Fruit fly (Drosophila melanogaster) whole organism, adult: ENCODE measurements around the gene Atf3.

Source experiments
- CG11617 ChIP-seq: fragments of 200-800 bp; sonication (Bioruptor generic); optimal IDR thresholded peaks from 2 replicates; lab custom pipeline; 2017; ENCODE audit warnings: mild to moderate bottlenecking, missing biosample characterization, missing genetic modification reagents, missing genetic modification characterization
- CG14711 ChIP-seq: fragments of 200-800 bp; sonication (Bioruptor generic); optimal IDR thresholded peaks from 2 replicates; lab custom pipeline; 2018; ENCODE audit warnings: missing biosample characterization, mild to moderate bottlenecking, missing genetic modification characterization, moderate library complexity
- CG33017 ChIP-seq: fragments of 200-800 bp; sonication (Bioruptor generic); optimal IDR thresholded peaks from 2 replicates; lab custom pipeline; 2018; ENCODE audit warnings: missing biosample characterization, mild to moderate bottlenecking, missing genetic modification characterization, moderate library complexity
- CG5204 ChIP-seq: fragments of 200-800 bp; sonication (Bioruptor generic); optimal IDR thresholded peaks from 2 replicates; lab custom pipeline; 2016; ENCODE audit warnings: missing biosample characterization, missing genetic modification characterization
- CG7045 ChIP-seq: fragments of 200-800 bp; sonication (Bioruptor generic); optimal IDR thresholded peaks from 2 replicates; lab custom pipeline; 2017; ENCODE audit warnings: missing biosample characterization, mild to moderate bottlenecking, missing genetic modification characterization
- CG7101 ChIP-seq: fragments of 200-800 bp; sonication (Bioruptor generic); optimal IDR thresholded peaks from 2 replicates; lab custom pipeline; 2018; ENCODE audit warnings: missing biosample characterization, mild to moderate bottlenecking, missing genetic modification characterization, moderate library complexity
- Clk ChIP-seq: fragments of 200-800 bp; sonication (Bioruptor generic); optimal IDR thresholded peaks from 2 replicates; lab custom pipeline; 2017; ENCODE audit warnings: missing biosample characterization, missing genetic modification characterization
- Crg-1 ChIP-seq: fragments of 200-800 bp; sonication (Bioruptor generic); optimal IDR thresholded peaks from 2 replicates; lab custom pipeline; 2016; ENCODE audit warnings: missing biosample characterization, missing genetic modification characterization
- Hr96 ChIP-seq: fragments of 200-800 bp; sonication (Bioruptor generic); optimal IDR thresholded peaks from 2 replicates; lab custom pipeline; 2016; ENCODE audit warnings: missing biosample characterization, missing genetic modification characterization
- bab1 ChIP-seq: fragments of 200-800 bp; sonication (Bioruptor generic); optimal IDR thresholded peaks from 3 replicates; lab custom pipeline; 2019; ENCODE audit warnings: missing biosample characterization, mild to moderate bottlenecking, missing genetic modification characterization, moderate library complexity
- cnc ChIP-seq, 2 experiments: fragments of >200 bp; optimal IDR thresholded peaks; 2 replicates each; lab custom pipeline; 2017
- pad ChIP-seq: fragments of 200-800 bp; sonication (Bioruptor generic); optimal IDR thresholded peaks from 3 replicates; lab custom pipeline; 2017; ENCODE audit warnings: missing biosample characterization, missing genetic modification characterization, mild to moderate bottlenecking, moderate library complexity, missing genetic modification reagents
- tj ChIP-seq: fragments of 200-800 bp; sonication (Bioruptor generic); optimal IDR thresholded peaks from 3 replicates; lab custom pipeline; 2017; ENCODE audit warnings: missing biosample characterization, mild to moderate bottlenecking, missing genetic modification characterization, moderate library complexity
- toe ChIP-seq: fragments of 200-800 bp; sonication (Bioruptor generic); optimal IDR thresholded peaks from 2 replicates; lab custom pipeline; 2016; ENCODE audit warnings: missing biosample characterization, missing genetic modification characterization

Atf3 gene

DNA sequence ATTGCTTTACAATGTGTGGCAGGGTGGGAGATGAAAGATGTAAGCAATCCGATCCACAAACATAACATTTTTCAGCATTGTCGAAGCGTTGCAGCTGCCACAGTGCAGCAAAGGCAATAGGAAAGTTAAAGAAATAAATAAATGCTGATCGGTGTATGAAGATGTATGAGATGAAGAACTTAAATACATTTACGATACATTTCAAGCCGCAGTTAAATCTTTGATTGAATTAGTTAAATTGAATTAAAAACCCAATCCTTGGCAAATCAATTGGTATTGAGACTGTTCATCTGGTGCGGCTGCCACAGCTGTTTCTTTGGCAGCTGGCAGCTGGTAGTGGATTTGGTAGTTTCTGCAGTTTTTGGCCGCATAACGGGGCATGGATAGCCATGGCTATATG, 77.2 kb downstream of the Atf3 start:
- TF ChIP-seq CG11617 (GFP tag; lab: Kevin White, UChicago) (no peak), bab1 (GFP tag; lab: Kevin White, UChicago) (no peak), Clk (GFP tag; lab: Kevin White, UChicago) (no peak), CG5204 (GFP tag; lab: Kevin White, UChicago) (no peak), toe (GFP tag; lab: Kevin White, UChicago) (no peak), Crg-1 (GFP tag; lab: Kevin White, UChicago) (no peak), CG14711 (tag; lab: Kevin White, UChicago) (no peak), pad (GFP tag; lab: Kevin White, UChicago) (no peak), tj (GFP tag; lab: Kevin White, UChicago) (no peak), CG7101 (tag; lab: Kevin White, UChicago) (no peak), CG7045 (GFP tag; lab: Kevin White, UChicago) (no peak), CG33017 (tag; lab: Kevin White, UChicago) (no peak), Hr96 (no peak), cnc (optimal IDR thresholded peaks at IDR 0.05; lab: Kevin White, UChicago) (no peak)
